Fruit fly (Drosophila melanogaster) whole organism, embryonic: ENCODE measurements around the gene CG4017.

Experiments used
- Ada2b ChIP-seq: fragments of 200-800 bp; sonication (Bioruptor generic); IDR thresholded peaks from 2 replicates; pipeline ENCODE4 v1.3.6; 2022; ENCODE audit warnings: missing biosample characterization, missing genetic modification characterization
- Atf3 ChIP-seq: fragments of 200-800 bp; sonication (Bioruptor generic); optimal IDR thresholded peaks from 3 replicates; lab custom pipeline; 2016; ENCODE audit warnings: missing biosample characterization, missing genetic modification characterization
- Atf6 ChIP-seq: fragments of 200-800 bp; sonication (Bioruptor generic); IDR thresholded peaks from 2 replicates; pipeline ENCODE4 v1.3.6; 2022; ENCODE audit warnings: missing biosample characterization, missing genetic modification characterization
- B-H2 ChIP-seq: fragments of 200-800 bp; sonication (Bioruptor generic); optimal IDR thresholded peaks from 2 replicates; lab custom pipeline; 2018; ENCODE audit warnings: missing biosample characterization, mild to moderate bottlenecking, missing genetic modification characterization
- C15 ChIP-seq: fragments of 200-800 bp; sonication (Bioruptor generic); IDR thresholded peaks from 3 replicates; pipeline ENCODE4 v1.3.6; 2022; ENCODE audit warnings: missing biosample characterization, missing genetic modification characterization
- CG11456 ChIP-seq: fragments of 200-800 bp; sonication (Bioruptor generic); IDR thresholded peaks from 3 replicates; pipeline ENCODE4 v1.3.6; 2022; ENCODE audit warnings: missing biosample characterization, missing genetic modification characterization
- CG12236 ChIP-seq: fragments of 200-800 bp; sonication (Bioruptor generic); optimal IDR thresholded peaks from 2 replicates; lab custom pipeline; 2016; ENCODE audit warnings: missing biosample characterization, missing genetic modification characterization
- CG14441 ChIP-seq: fragments of 200-800 bp; sonication (Bioruptor generic); IDR thresholded peaks from 2 replicates; pipeline ENCODE4 v1.3.6; 2022; ENCODE audit warnings: missing biosample characterization, missing genetic modification characterization
- CG1529 ChIP-seq: fragments of 200-800 bp; sonication (Bioruptor generic); optimal IDR thresholded peaks from 3 replicates; lab custom pipeline; 2018; ENCODE audit warnings: missing biosample characterization, missing genetic modification characterization
- CG15514 ChIP-seq: fragments of 200-800 bp; sonication (Bioruptor generic); optimal IDR thresholded peaks from 3 replicates; lab custom pipeline; 2017; ENCODE audit warnings: missing biosample characterization, missing genetic modification characterization, mild to moderate bottlenecking, moderate library complexity, missing genetic modification reagents
- CG15601 ChIP-seq: fragments of 200-800 bp; sonication (Bioruptor generic); optimal IDR thresholded peaks from 3 replicates; lab custom pipeline; 2019; ENCODE audit warnings: missing biosample characterization, mild to moderate bottlenecking, missing genetic modification characterization, moderate library complexity
- CG17328 ChIP-seq: fragments of 200-800 bp; sonication (Bioruptor generic); IDR thresholded peaks from 2 replicates; pipeline ENCODE4 v1.3.6; 2022; ENCODE audit warnings: missing biosample characterization, missing genetic modification characterization
- CG18599 ChIP-seq: fragments of 200-800 bp; sonication (Bioruptor generic); optimal IDR thresholded peaks from 3 replicates; lab custom pipeline; 2017; ENCODE audit warnings: missing biosample characterization, missing genetic modification characterization, mild to moderate bottlenecking, moderate library complexity, missing genetic modification reagents
- CG2678 ChIP-seq: fragments of 200-800 bp; sonication (Bioruptor generic); optimal IDR thresholded peaks from 3 replicates; lab custom pipeline; 2019; ENCODE audit warnings: missing biosample characterization, mild to moderate bottlenecking, missing genetic modification characterization, moderate library complexity
- CG31388 ChIP-seq: fragments of 200-800 bp; sonication (Bioruptor generic); optimal IDR thresholded peaks from 2 replicates; lab custom pipeline; 2016; ENCODE audit warnings: missing biosample characterization, missing genetic modification characterization
- CG32772 ChIP-seq: fragments of 200-800 bp; sonication (Bioruptor generic); IDR thresholded peaks from 2 replicates; pipeline ENCODE4 v1.3.6; 2022; ENCODE audit warnings: missing biosample characterization, missing genetic modification characterization
- CG34376 ChIP-seq: fragments of 200-800 bp; sonication (Bioruptor generic); optimal IDR thresholded peaks from 2 replicates; lab custom pipeline; 2018; ENCODE audit warnings: missing biosample characterization, mild to moderate bottlenecking, missing genetic modification characterization
- CG4854 ChIP-seq: fragments of 200-800 bp; sonication (Bioruptor generic); optimal IDR thresholded peaks from 2 replicates; lab custom pipeline; 2016; ENCODE audit warnings: missing biosample characterization, missing genetic modification characterization, inconsistent platforms
- CG8478 ChIP-seq: fragments of >200 bp; optimal IDR thresholded peaks from 2 replicates; lab custom pipeline; 2018
- CG8765 ChIP-seq: fragments of 200-800 bp; sonication (Bioruptor generic); IDR thresholded peaks from 2 replicates; pipeline ENCODE4 v1.3.6; 2022; ENCODE audit warnings: missing biosample characterization, missing genetic modification characterization
- CG8944 ChIP-seq: fragments of 200-800 bp; sonication (Bioruptor generic); optimal IDR thresholded peaks from 3 replicates; lab custom pipeline; 2016; ENCODE audit warnings: missing biosample characterization, missing genetic modification characterization
- CG9727 ChIP-seq: fragments of 200-800 bp; sonication (Bioruptor generic); optimal IDR thresholded peaks from 3 replicates; lab custom pipeline; 2017; ENCODE audit warnings: missing biosample characterization, mild to moderate bottlenecking, missing genetic modification characterization
- CG9932 ChIP-seq: fragments of 200-800 bp; sonication (Bioruptor generic); IDR thresholded peaks from 2 replicates; pipeline ENCODE4 v1.3.6; 2022; ENCODE audit warnings: missing biosample characterization, missing genetic modification characterization
- Chrac-16 ChIP-seq: fragments of 200-800 bp; sonication (Bioruptor generic); optimal IDR thresholded peaks from 3 replicates; lab custom pipeline; 2016; ENCODE audit warnings: missing biosample characterization, missing genetic modification characterization
- Dbx ChIP-seq: fragments of 200-800 bp; sonication (Bioruptor generic); IDR thresholded peaks from 3 replicates; pipeline ENCODE4 v1.3.6; 2022; ENCODE audit warnings: missing biosample characterization, missing genetic modification characterization
- Deaf1 ChIP-seq: fragments of 200-800 bp; optimal IDR thresholded peaks from 3 replicates; lab custom pipeline; 2019; ENCODE audit warnings: missing biosample characterization, mild to moderate bottlenecking, missing genetic modification characterization, moderate library complexity
- Fer1 ChIP-seq: fragments of 200-800 bp; sonication (Bioruptor generic); optimal IDR thresholded peaks from 2 replicates; lab custom pipeline; 2017; ENCODE audit warnings: missing biosample characterization, mild to moderate bottlenecking, missing genetic modification characterization
- HLHmδ ChIP-seq: fragments of 200-800 bp; sonication (Bioruptor generic); optimal IDR thresholded peaks from 2 replicates; lab custom pipeline; 2018; ENCODE audit warnings: missing biosample characterization, mild to moderate bottlenecking, missing genetic modification characterization, moderate library complexity
- Hmr ChIP-seq: fragments of 200-800 bp; sonication (Bioruptor generic); optimal IDR thresholded peaks from 3 replicates; lab custom pipeline; 2017; ENCODE audit warnings: mild to moderate bottlenecking, missing biosample characterization, missing genetic modification reagents, missing genetic modification characterization
- Hr3 ChIP-seq: fragments of 200-800 bp; sonication (Bioruptor generic); optimal IDR thresholded peaks from 3 replicates; lab custom pipeline; 2016; ENCODE audit warnings: missing biosample characterization, missing genetic modification characterization
- Hr78 ChIP-seq, 2 experiments: fragments of 200-800 bp in 1 of 2; fragments of >200 bp in 1 of 2; sonication (Bioruptor generic) in 1 of 2; optimal IDR thresholded peaks; 2 replicates each; lab custom pipeline; 2017 to 2019; ENCODE audit warnings: missing biosample characterization in 2 of 2, missing genetic modification characterization in 2 of 2, mild to moderate bottlenecking in 1 of 2, moderate library complexity in 1 of 2
- Jarid2 ChIP-seq: fragments of 200-800 bp; sonication (Bioruptor generic); optimal IDR thresholded peaks from 3 replicates; lab custom pipeline; 2017; ENCODE audit warnings: mild to moderate bottlenecking, missing biosample characterization, missing genetic modification reagents, missing genetic modification characterization
- Myb ChIP-seq: fragments of 200-800 bp; sonication (Bioruptor generic); optimal IDR thresholded peaks from 2 replicates; lab custom pipeline; 2016; ENCODE audit warnings: missing biosample characterization, missing genetic modification characterization
- Ssrp ChIP-seq: fragments of 200-800 bp; sonication (Bioruptor generic); optimal IDR thresholded peaks from 2 replicates; lab custom pipeline; 2018; ENCODE audit warnings: missing biosample characterization, mild to moderate bottlenecking, missing genetic modification characterization, moderate library complexity
- Vsx1 ChIP-seq: fragments of 200-800 bp; sonication (Bioruptor generic); optimal IDR thresholded peaks from 2 replicates; lab custom pipeline; 2017; ENCODE audit warnings: missing biosample characterization, mild to moderate bottlenecking, missing genetic modification characterization, missing genetic modification reagents
- cas ChIP-seq: fragments of 200-800 bp; sonication (Bioruptor generic); IDR thresholded peaks from 2 replicates; pipeline ENCODE4 v1.3.6; 2022; ENCODE audit warnings: missing biosample characterization, missing genetic modification characterization
- crol ChIP-seq: fragments of 200-800 bp; sonication (Bioruptor generic); IDR thresholded peaks from 2 replicates; pipeline ENCODE4 v1.3.6; 2022; ENCODE audit warnings: missing biosample characterization, missing genetic modification characterization
- dpn ChIP-seq, 2 experiments: fragments of 200-800 bp; sonication (Bioruptor generic); optimal IDR thresholded peaks; 3 replicates each; lab custom pipeline; 2016; ENCODE audit warnings: missing biosample characterization in 2 of 2, missing genetic modification characterization in 2 of 2
- dysf ChIP-seq: fragments of 200-800 bp; sonication (Bioruptor generic); IDR thresholded peaks from 3 replicates; pipeline ENCODE4 v1.3.6; 2022; ENCODE audit warnings: missing biosample characterization, missing genetic modification characterization
- exex ChIP-seq: fragments of 200-800 bp; sonication (Bioruptor generic); optimal IDR thresholded peaks from 4 replicates; lab custom pipeline; 2018; ENCODE audit warnings: missing biosample characterization, mild to moderate bottlenecking, missing genetic modification characterization, moderate library complexity
- fd3F ChIP-seq: fragments of 200-800 bp; sonication (Bioruptor generic); optimal IDR thresholded peaks from 2 replicates; lab custom pipeline; 2018; ENCODE audit warnings: missing biosample characterization, mild to moderate bottlenecking, missing genetic modification characterization, moderate library complexity
- grau ChIP-seq: fragments of 200-800 bp; optimal IDR thresholded peaks from 3 replicates; lab custom pipeline; 2019; ENCODE audit warnings: missing biosample characterization, mild to moderate bottlenecking, missing genetic modification characterization, moderate library complexity
- ind ChIP-seq: fragments of 200-800 bp; sonication (Bioruptor generic); optimal IDR thresholded peaks from 3 replicates; lab custom pipeline; 2016; ENCODE audit warnings: missing biosample characterization, missing genetic modification characterization
- knrl ChIP-seq: fragments of 200-800 bp; sonication (Bioruptor generic); IDR thresholded peaks from 3 replicates; pipeline ENCODE4 v1.3.6; 2022; ENCODE audit warnings: missing biosample characterization, missing genetic modification characterization; ENCODE audit not compliant: partially characterized antibody
- maf-S ChIP-seq: fragments of 200-800 bp; sonication (Bioruptor generic); optimal IDR thresholded peaks from 2 replicates; lab custom pipeline; 2016; ENCODE audit warnings: missing biosample characterization, missing genetic modification characterization
- mld ChIP-seq: fragments of 200-800 bp; sonication (Bioruptor generic); IDR thresholded peaks from 3 replicates; pipeline ENCODE4 v1.3.6; 2022; ENCODE audit warnings: missing biosample characterization, missing genetic modification characterization; ENCODE audit not compliant: partially characterized antibody
- seq ChIP-seq: fragments of 200-800 bp; sonication (Bioruptor generic); IDR thresholded peaks from 2 replicates; pipeline ENCODE4 v1.3.6; 2022; ENCODE audit warnings: missing biosample characterization, missing genetic modification characterization
- stc ChIP-seq: fragments of 200-800 bp; sonication (Bioruptor generic); IDR thresholded peaks from 2 replicates; pipeline ENCODE4 v1.3.6; 2022; ENCODE audit warnings: missing biosample characterization, missing genetic modification characterization
- tio ChIP-seq: fragments of 200-800 bp; sonication (Bioruptor generic); optimal IDR thresholded peaks from 2 replicates; lab custom pipeline; 2017; ENCODE audit warnings: missing biosample characterization, missing genetic modification characterization, inconsistent platforms
- yki ChIP-seq: fragments of >200 bp; optimal IDR thresholded peaks from 3 replicates; lab custom pipeline; 2018
- z ChIP-seq: fragments of 200-800 bp; sonication (Bioruptor generic); IDR thresholded peaks from 3 replicates; pipeline ENCODE4 v1.3.6; 2022; ENCODE audit warnings: missing biosample characterization, missing genetic modification characterization

The CG4017 gene

dm6 chr2L:9782176-9782581 lies 15.3 kb downstream of the CG4017 start, which contains the start of gene IP3K1 (continued):
- TF ChIP-seq exex (tag; lab: Kevin White, UChicago), result peak; percentile 47
- TF ChIP-seq B-H2 (GFP tag; lab: Kevin White, UChicago), result no peak
- no peak for TF ChIP-seq Hr78 (GFP tag; optimal IDR thresholded peaks at IDR 0.05; lab: Kevin White, UChicago)
- peak; percentile 87 for TF ChIP-seq CG34376
- peak; percentile 45; the same call in 1 of the 3 replicates for TF ChIP-seq CG11456
- TF ChIP-seq CG8944, result no peak
- no peak for TF ChIP-seq Chrac-16
- TF ChIP-seq knrl (GFP tag; lab: Robert Waterston, UW), result no peak
- TF ChIP-seq Jarid2 (GFP tag; lab: Kevin White, UChicago), result peak; percentile 99
- no peak for TF ChIP-seq CG12236 (GFP tag; lab: Kevin White, UChicago)
- no peak for TF ChIP-seq CG4854 (GFP tag; lab: Kevin White, UChicago)
- 0 out of 2 replicates have a peak, but pooled peaks have one; percentile 10 for TF ChIP-seq crol
- peak; percentile 9 to 21 for TF ChIP-seq dpn (GFP tag; optimal IDR thresholded peaks at IDR 0.05; lab: Kevin White, UChicago)
- peak; percentile 59 for TF ChIP-seq Atf6 (GFP tag; lab: Robert Waterston, UW)
- peak; percentile 49; the same call in 1 of the 3 replicates for TF ChIP-seq mld (GFP tag; lab: Robert Waterston, UW)
- peak; percentile 63 for TF ChIP-seq CG15514 (GFP tag; lab: Kevin White, UChicago)
- TF ChIP-seq dysf (GFP tag; lab: Robert Waterston, UW), result peak; percentile 32; the same call in 1 of the 3 replicates
- TF ChIP-seq CG8478 (lab: Kevin White, UChicago), result no peak
- no peak for TF ChIP-seq Hr3 (GFP tag; lab: Kevin White, UChicago)
- peak; percentile 39; the same call in 1 of the 2 replicates for TF ChIP-seq Ada2b (GFP tag; lab: Robert Waterston, UW)
- TF ChIP-seq tio (GFP tag; lab: Kevin White, UChicago), result no peak
- no peak for TF ChIP-seq fd3F (GFP tag; lab: Kevin White, UChicago)
- TF ChIP-seq CG31388 (GFP tag; lab: Kevin White, UChicago), result no peak
- peak; percentile 13 for TF ChIP-seq CG1529 (GFP tag; lab: Kevin White, UChicago)
- peak; percentile 16 for TF ChIP-seq maf-S (GFP tag; lab: Kevin White, UChicago)
- peak; percentile 52 for TF ChIP-seq HLHmδ
- TF ChIP-seq CG17328, result 0 out of 2 replicates have a peak, but pooled peaks have one; percentile 47
- TF ChIP-seq Myb (GFP tag; lab: Kevin White, UChicago), result peak; percentile 0
- TF ChIP-seq CG18599 (GFP tag; lab: Kevin White, UChicago), result peak; percentile 45
- no peak for TF ChIP-seq Ssrp (tag; lab: Kevin White, UChicago)
- peak; percentile 42; the same call in 1 of the 2 replicates for TF ChIP-seq CG9932 (GFP tag; lab: Robert Waterston, UW)
- no peak for TF ChIP-seq C15 (GFP tag; lab: Robert Waterston, UW)
- TF ChIP-seq Deaf1 (tag; lab: Kevin White, UChicago), result peak; percentile 100
- peak; percentile 43; the same call in 1 of the 2 replicates for TF ChIP-seq seq (GFP tag; lab: Robert Waterston, UW)
- no peak for TF ChIP-seq cas (GFP tag; lab: Robert Waterston, UW)
- no peak for TF ChIP-seq CG32772 (GFP tag; lab: Robert Waterston, UW)
- TF ChIP-seq yki (lab: Kevin White, UChicago), result peak; percentile 86
- peak; percentile 76 for TF ChIP-seq Fer1 (GFP tag; lab: Kevin White, UChicago)
- TF ChIP-seq z (GFP tag; lab: Robert Waterston, UW), result 0 out of 3 replicates have a peak, but pooled peaks have one; percentile 40
- TF ChIP-seq Hmr (GFP tag; lab: Kevin White, UChicago), result peak; percentile 51
- TF ChIP-seq CG15601, result peak; percentile 39
- no peak for TF ChIP-seq CG8765 (GFP tag; lab: Robert Waterston, UW)
- peak; percentile 11 for TF ChIP-seq Vsx1 (GFP tag; lab: Kevin White, UChicago)
- TF ChIP-seq Atf3 (GFP tag; lab: Kevin White, UChicago), result no peak
- TF ChIP-seq ind, result no peak
- peak; percentile 40 for TF ChIP-seq grau
- TF ChIP-seq CG9727, result no peak
- peak; percentile 49; the same call in 1 of the 2 replicates for TF ChIP-seq CG14441 (GFP tag; lab: Robert Waterston, UW)
- TF ChIP-seq stc, result peak; percentile 72; the same call in 1 of the 2 replicates
- TF ChIP-seq Dbx (GFP tag; lab: Robert Waterston, UW), result peak; percentile 75; the same call in 2 of the 3 replicates
- peak; percentile 35 for TF ChIP-seq CG2678
